Worm (Caenorhabditis elegans): ENCODE measurements around the gene rsa-2.

DNA sequence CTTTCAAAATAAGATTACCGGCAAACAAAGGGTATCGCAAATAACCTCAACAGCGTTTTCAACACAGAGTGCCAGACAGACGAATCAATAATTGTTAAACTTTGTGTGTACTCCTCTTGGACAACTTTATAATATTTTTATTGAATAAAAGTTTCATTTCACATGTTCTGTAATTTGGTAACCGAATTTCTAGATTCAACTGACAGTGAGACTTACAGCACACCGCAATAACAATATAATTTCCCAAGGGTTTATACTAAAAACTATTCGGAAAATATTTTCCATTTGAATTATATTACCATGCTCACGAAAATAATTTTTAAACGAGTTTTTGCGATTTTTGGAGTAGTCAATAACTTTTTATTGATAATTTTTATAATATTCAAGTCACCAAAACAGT is 14.1 kb downstream of the rsa-2 start, which contains the start of gene str-246:
- TF ChIP-seq lin-40 (tag; optimal IDR thresholded peaks at IDR 0.05) (no peak), pha-4 (tag; optimal IDR thresholded peaks at IDR 0.05) (no peak), ama-1 (optimal IDR thresholded peaks at IDR 0.05) (no peak), ama-1 (GFP tag; optimal IDR thresholded peaks at IDR 0.05) (no peak), attf-6 (GFP tag; IDR thresholded peaks at IDR 0.05) (no peak), hsf-1 (GFP tag; IDR thresholded peaks at IDR 0.05) (no peak), ztf-22 (GFP tag; optimal IDR thresholded peaks at IDR 0.05) (no peak), attf-5 (GFP tag; optimal IDR thresholded peaks at IDR 0.05) (no peak)
